Worm (Caenorhabditis elegans): ENCODE results near the gene gop-2.

The gop-2 gene

ce11 chrIII:5294867-5295266 is 36.0 kb downstream of the gop-2 start (continued):
- TF ChIP-seq unc-55 (GFP tag; optimal IDR thresholded peaks at IDR 0.05) (peak; percentile 50), lin-13 (GFP tag; optimal IDR thresholded peaks at IDR 0.05) (peak; percentile 56), elt-3 (tag; optimal IDR thresholded peaks at IDR 0.05) (no peak), nhr-77 (tag; optimal IDR thresholded peaks at IDR 0.05) (no peak), sma-3 (GFP tag; optimal IDR thresholded peaks at IDR 0.05) (peak; percentile 55), nhr-129 (tag; optimal IDR thresholded peaks at IDR 0.05) (peak; percentile 78), snpc-4 (tag; optimal IDR thresholded peaks at IDR 0.05) (no peak), sem-4 (tag; optimal IDR thresholded peaks at IDR 0.05) (peak; percentile 34), skn-1 (tag; optimal IDR thresholded peaks at IDR 0.05) (no peak), fos-1 (tag; optimal IDR thresholded peaks at IDR 0.05) (peak; percentile 26)

- TF ChIP-seq ztf-11 (tag; optimal IDR thresholded peaks at IDR 0.05) (no peak), egl-27 (tag; optimal IDR thresholded peaks at IDR 0.05) (no peak), ama-1 (optimal IDR thresholded peaks at IDR 0.05) (no peak), elt-3 (tag; optimal IDR thresholded peaks at IDR 0.05) (no peak), ZK546.5 (tag; optimal IDR thresholded peaks at IDR 0.05) (no peak), nhr-21 (tag; optimal IDR thresholded peaks at IDR 0.05) (no peak), Y55F3AM.14 (GFP tag; optimal IDR thresholded peaks at IDR 0.05) (no peak), C34F6.9 (tag; optimal IDR thresholded peaks at IDR 0.05) (no peak), lin-11 (tag; optimal IDR thresholded peaks at IDR 0.05) (no peak), unc-39 (tag; optimal IDR thresholded peaks at IDR 0.05) (no peak)
Measured at ce11 chrIII:5301786-5302268, 43.0 kb downstream of the gop-2 start, which contains the start of the genes T15B12.2 and F52C9.5. Gene T15B12.2, minus strand, starts transcription at chrIII:5301886. Gene F52C9.5, plus strand, starts transcription at chrIII:5302218.

- TF ChIP-seq elt-3 (tag; optimal IDR thresholded peaks at IDR 0.05) (no peak), nhr-6 (tag; optimal IDR thresholded peaks at IDR 0.05) (no peak), C34F6.9 (tag; optimal IDR thresholded peaks at IDR 0.05) (no peak), sem-4 (tag; optimal IDR thresholded peaks at IDR 0.05) (no peak), nhr-129 (tag; optimal IDR thresholded peaks at IDR 0.05) (no peak), dmd-4 (tag; optimal IDR thresholded peaks at IDR 0.05) (no peak), unc-62 (GFP tag; optimal IDR thresholded peaks at IDR 0.05) (no peak), ztf-11 (tag; optimal IDR thresholded peaks at IDR 0.05) (no peak)
Measured at ce11 chrIII:5304044-5304443, 45.2 kb downstream of the gop-2 start.

ce11 chrIII:5305725-5306124 is 46.9 kb downstream of the gop-2 start:
- TF ChIP-seq mdl-1 (tag; optimal IDR thresholded peaks at IDR 0.05) = no peak
- no peak for TF ChIP-seq ztf-1 (GFP tag; conservative IDR thresholded peaks at IDR 0.05)
- TF ChIP-seq unc-39 (tag; optimal IDR thresholded peaks at IDR 0.05) = no peak
- no peak for TF ChIP-seq nhr-77 (tag; optimal IDR thresholded peaks at IDR 0.05)
- peak; percentile 63 for TF ChIP-seq Y55F3AM.14 (GFP tag; optimal IDR thresholded peaks at IDR 0.05)
- TF ChIP-seq ztf-11 (tag; optimal IDR thresholded peaks at IDR 0.05) = no peak
- no peak for TF ChIP-seq unc-62 (GFP tag; optimal IDR thresholded peaks at IDR 0.05)
- TF ChIP-seq alr-1 (tag; optimal IDR thresholded peaks at IDR 0.05) = no peak
- TF ChIP-seq zag-1 (tag; optimal IDR thresholded peaks at IDR 0.05) = no peak
- no peak for TF ChIP-seq aly-2 (tag; optimal IDR thresholded peaks at IDR 0.05)
- TF ChIP-seq skn-1 (tag; optimal IDR thresholded peaks at IDR 0.05) = no peak
- no peak for TF ChIP-seq lin-11 (tag; optimal IDR thresholded peaks at IDR 0.05)
- TF ChIP-seq fos-1 (tag; optimal IDR thresholded peaks at IDR 0.05) = peak; percentile 49
- peak; percentile 38 for TF ChIP-seq unc-55 (GFP tag; optimal IDR thresholded peaks at IDR 0.05)
- TF ChIP-seq ceh-16 (tag; optimal IDR thresholded peaks at IDR 0.05) = no peak
- no peak for TF ChIP-seq ZK546.5 (tag; optimal IDR thresholded peaks at IDR 0.05)
- TF ChIP-seq crh-2 (tag; optimal IDR thresholded peaks at IDR 0.05) = peak; percentile 42
- no peak for TF ChIP-seq mab-5 (tag; optimal IDR thresholded peaks at IDR 0.05)
- peak; percentile 40 for TF ChIP-seq sma-3 (GFP tag; optimal IDR thresholded peaks at IDR 0.05)
- no peak for TF ChIP-seq dmd-4 (tag; optimal IDR thresholded peaks at IDR 0.05)
- no peak for TF ChIP-seq nhr-10 (tag; optimal IDR thresholded peaks at IDR 0.05)
- peak; percentile 33 for TF ChIP-seq C34F6.9 (tag; optimal IDR thresholded peaks at IDR 0.05)
- no peak for TF ChIP-seq mbf-1 (tag; optimal IDR thresholded peaks at IDR 0.05)
- no peak for TF ChIP-seq nhr-11 (tag; optimal IDR thresholded peaks at IDR 0.05)
- peak; percentile 7 for TF ChIP-seq nhr-21 (tag; optimal IDR thresholded peaks at IDR 0.05)
- no peak for TF ChIP-seq ceh-82 (tag; optimal IDR thresholded peaks at IDR 0.05)
- TF ChIP-seq ama-1 (optimal IDR thresholded peaks at IDR 0.05) = no peak
- TF ChIP-seq blmp-1 (tag; optimal IDR thresholded peaks at IDR 0.05; ENCODE audit: insufficient read depth) = no peak
- TF ChIP-seq peb-1 (tag; optimal IDR thresholded peaks at IDR 0.05) = no peak
- peak; percentile 44 to 58 for TF ChIP-seq lsy-2 (tag; optimal IDR thresholded peaks at IDR 0.05)
- no peak for TF ChIP-seq nhr-237 (tag; optimal IDR thresholded peaks at IDR 0.05)
- no peak for TF ChIP-seq nhr-25 (tag; optimal IDR thresholded peaks at IDR 0.05)
- TF ChIP-seq nhr-23 (tag; optimal IDR thresholded peaks at IDR 0.05) = no peak
- TF ChIP-seq nhr-129 (tag; optimal IDR thresholded peaks at IDR 0.05) = peak; percentile 69
- no peak for TF ChIP-seq lin-39 (tag; optimal IDR thresholded peaks at IDR 0.05)
- no peak for TF ChIP-seq F13H6.1 (tag; optimal IDR thresholded peaks at IDR 0.05)
- TF ChIP-seq gmeb-1 (tag; optimal IDR thresholded peaks at IDR 0.05) = peak; percentile 52
- TF ChIP-seq nhr-6 (tag; optimal IDR thresholded peaks at IDR 0.05) = no peak
- no peak for TF ChIP-seq sem-4 (tag; optimal IDR thresholded peaks at IDR 0.05)
- peak; percentile 6 for TF ChIP-seq ztf-4 (tag; optimal IDR thresholded peaks at IDR 0.05)
- TF ChIP-seq R02D3.7 (tag; optimal IDR thresholded peaks at IDR 0.05) = no peak
- peak; percentile 29 for TF ChIP-seq egl-27 (tag; optimal IDR thresholded peaks at IDR 0.05)
- no peak for TF ChIP-seq elt-3 (tag; optimal IDR thresholded peaks at IDR 0.05)

Measured in whole organism, L2 larva.